Worm (Caenorhabditis elegans) whole organism, L4 larva: ENCODE measurements around the gene F28A12.10.

Source experiments
- F10B5.3 ChIP-seq: sonication (generic microtip); optimal IDR thresholded peaks from 2 replicates; lab custom pipeline; 2016; ENCODE audit warnings: mild to moderate bottlenecking, missing genetic modification characterization, missing compliant biosample characterization
- T20F7.1 ChIP-seq: fragments of 200-800 bp; sonication (Bioruptor generic); optimal IDR thresholded peaks from 2 replicates; lab custom pipeline; 2018; ENCODE audit warnings: mild to moderate bottlenecking, missing genetic modification characterization, missing compliant biosample characterization
- T26A8.4 ChIP-seq: fragments of 200-800 bp; sonication (Bioruptor generic); IDR thresholded peaks from 2 replicates; pipeline ENCODE4 v1.3.6; 2022; ENCODE audit warnings: missing genetic modification characterization, missing compliant biosample characterization
- Y105C5A.15 ChIP-seq: fragments of 200-800 bp; sonication (Bioruptor generic); IDR thresholded peaks from 2 replicates; pipeline ENCODE4 v1.3.6; 2022; ENCODE audit warnings: missing genetic modification characterization, missing compliant biosample characterization
- ZK546.5 ChIP-seq, 2 experiments: sonication (generic microtip); optimal IDR thresholded peaks; 2 replicates each; lab custom pipeline; 2017; ENCODE audit warnings: missing biosample characterization in 2 of 2, missing genetic modification characterization in 2 of 2
- aha-1 ChIP-seq: fragments of 150-350 bp; peaks from one replicate; lab custom pipeline; 2014; ENCODE audit warnings: missing biosample characterization, missing genetic modification characterization
- aly-2 ChIP-seq: sonication (generic microtip); optimal IDR thresholded peaks from 2 replicates; lab custom pipeline; 2018; ENCODE audit warnings: missing biosample characterization, missing genetic modification characterization
- ama-1 ChIP-seq: fragments of 150-350 bp; optimal IDR thresholded peaks from 2 replicates; lab custom pipeline; 2014; ENCODE audit warnings: inconsistent platforms, mixed read lengths
- ceh-20 ChIP-seq: fragments of 200-800 bp; sonication (Bioruptor generic); IDR thresholded peaks from 2 replicates; pipeline ENCODE4 v1.3.6; 2022; ENCODE audit warnings: missing genetic modification reagents, missing genetic modification characterization, missing compliant biosample characterization
- ceh-28 ChIP-seq: fragments of 150-350 bp; optimal IDR thresholded peaks from 2 replicates; lab custom pipeline; 2014; ENCODE audit warnings: missing biosample characterization, missing genetic modification reagents, missing genetic modification characterization
- ceh-62 ChIP-seq: sonication (generic microtip); optimal IDR thresholded peaks from 2 replicates; lab custom pipeline; 2017; ENCODE audit warnings: missing biosample characterization, missing genetic modification characterization
- cey-2 ChIP-seq: sonication (generic microtip); optimal IDR thresholded peaks from 3 replicates; lab custom pipeline; 2017; ENCODE audit warnings: missing genetic modification characterization, mild to moderate bottlenecking, missing compliant biosample characterization, antibody characterized with exemption, borderline replicate concordance; ENCODE audit not compliant: insufficient read depth
- daf-12 ChIP-seq: fragments of 150-350 bp; optimal IDR thresholded peaks from 2 replicates; lab custom pipeline; 2014; ENCODE audit warnings: missing biosample characterization, missing genetic modification reagents, missing genetic modification characterization
- daf-19 ChIP-seq: fragments of 200-800 bp; sonication (Bioruptor generic); conservative IDR thresholded peaks from 2 replicates; pipeline ENCODE4 v1.3.6; 2022; ENCODE audit warnings: missing genetic modification characterization, missing compliant biosample characterization
- dpl-1 ChIP-seq: fragments of 150-350 bp; optimal IDR thresholded peaks from 2 replicates; lab custom pipeline; 2014; ENCODE audit warnings: missing biosample characterization, missing genetic modification reagents, missing genetic modification characterization
- duxl-1 ChIP-seq: sonication (generic microtip); optimal IDR thresholded peaks from 2 replicates; lab custom pipeline; 2016; ENCODE audit warnings: mild to moderate bottlenecking, missing genetic modification characterization, moderate library complexity, missing compliant biosample characterization; ENCODE audit not compliant: poor library complexity
- hlh-30 ChIP-seq: sonication (generic microtip); optimal IDR thresholded peaks from 2 replicates; lab custom pipeline; 2017; ENCODE audit warnings: antibody characterized with exemption, mild to moderate bottlenecking, missing genetic modification characterization, missing compliant biosample characterization; ENCODE audit not compliant: insufficient read depth
- jun-1 ChIP-seq: fragments of 150-350 bp; optimal IDR thresholded peaks from 2 replicates; lab custom pipeline; 2014; ENCODE audit warnings: missing biosample characterization, missing genetic modification reagents, missing genetic modification characterization
- lim-7 ChIP-seq: fragments of 200-800 bp; sonication (Bioruptor generic); IDR thresholded peaks from 2 replicates; pipeline ENCODE4 v1.3.6; 2022; ENCODE audit warnings: missing genetic modification characterization, missing compliant biosample characterization
- lin-15B ChIP-seq: fragments of 150-350 bp; sonication (generic microtip); optimal IDR thresholded peaks from 3 replicates; lab custom pipeline; 2014; ENCODE audit warnings: missing biosample characterization, missing genetic modification characterization
- lir-3 ChIP-seq: sonication (generic microtip); optimal IDR thresholded peaks from 2 replicates; lab custom pipeline; 2016; ENCODE audit warnings: mild to moderate bottlenecking, missing genetic modification characterization, missing compliant biosample characterization
- lsy-2 ChIP-seq, 2 experiments: fragments of 150-350 bp in 1 of 2; sonication (generic microtip) in 1 of 2; optimal IDR thresholded peaks; 2 replicates each; lab custom pipeline; 2014 to 2017; ENCODE audit warnings: missing biosample characterization in 2 of 2, missing genetic modification characterization in 2 of 2
- madf-5 ChIP-seq, 2 experiments: fragments of 200-800 bp; sonication (Bioruptor generic); IDR thresholded peaks; 2 replicates each; pipeline ENCODE4 v1.3.6; 2022; ENCODE audit warnings: missing compliant biosample characterization in 2 of 2, missing genetic modification characterization in 2 of 2
- madf-9 ChIP-seq: fragments of 200-800 bp; sonication (Bioruptor generic); conservative IDR thresholded peaks from 2 replicates; pipeline ENCODE4 v1.3.6; 2022; ENCODE audit warnings: missing genetic modification reagents, missing genetic modification characterization, missing compliant biosample characterization
- mxl-3 ChIP-seq: fragments of 200-800 bp; sonication (Bioruptor generic); optimal IDR thresholded peaks from 2 replicates; lab custom pipeline; 2018; ENCODE audit warnings: mild to moderate bottlenecking, missing genetic modification characterization, missing compliant biosample characterization
- nhr-102 ChIP-seq: sonication (generic microtip); optimal IDR thresholded peaks from 2 replicates; lab custom pipeline; 2016; ENCODE audit warnings: mild to moderate bottlenecking, missing genetic modification characterization, moderate library complexity, missing compliant biosample characterization
- nhr-111 ChIP-seq: fragments of 200-800 bp; sonication (Bioruptor generic); optimal IDR thresholded peaks from 2 replicates; lab custom pipeline; 2018; ENCODE audit warnings: mild to moderate bottlenecking, missing genetic modification characterization, missing compliant biosample characterization
- nhr-237 ChIP-seq: sonication (generic microtip); optimal IDR thresholded peaks from 2 replicates; lab custom pipeline; 2017; ENCODE audit warnings: missing biosample characterization, missing genetic modification characterization
- nhr-48 ChIP-seq: sonication (generic microtip); optimal IDR thresholded peaks from 2 replicates; lab custom pipeline; 2016; ENCODE audit warnings: mild to moderate bottlenecking, missing genetic modification characterization, missing compliant biosample characterization
- nhr-6 ChIP-seq: fragments of 150-350 bp; optimal IDR thresholded peaks from 2 replicates; lab custom pipeline; 2014; ENCODE audit warnings: missing biosample characterization, missing genetic modification characterization
- nhr-77 ChIP-seq: fragments of 150-350 bp; optimal IDR thresholded peaks from 2 replicates; lab custom pipeline; 2014; ENCODE audit warnings: missing biosample characterization, missing genetic modification characterization
- pqm-1 ChIP-seq: sonication (generic microtip); optimal IDR thresholded peaks from 2 replicates; lab custom pipeline; 2017; ENCODE audit warnings: missing biosample characterization, missing genetic modification characterization
- set-16 ChIP-seq: fragments of 200-800 bp; sonication (Bioruptor generic); IDR thresholded peaks from 2 replicates; pipeline ENCODE4 v1.3.6; 2022; ENCODE audit warnings: missing genetic modification reagents, missing genetic modification characterization, missing compliant biosample characterization
- skn-1 ChIP-seq: fragments of 150-350 bp; optimal IDR thresholded peaks from 2 replicates; lab custom pipeline; 2014; ENCODE audit warnings: missing biosample characterization, missing genetic modification characterization
- snpc-1.2 ChIP-seq: fragments of 200-800 bp; sonication (Bioruptor generic); IDR thresholded peaks from 2 replicates; pipeline ENCODE4 v1.3.6; 2022; ENCODE audit warnings: missing genetic modification reagents, missing genetic modification characterization, missing compliant biosample characterization
- tra-1 ChIP-seq: fragments of 200-800 bp; sonication (Bioruptor generic); IDR thresholded peaks from 2 replicates; pipeline ENCODE4 v1.3.6; 2022; ENCODE audit warnings: missing genetic modification reagents, missing genetic modification characterization, missing compliant biosample characterization
- unc-62 ChIP-seq, 3 experiments: fragments of 150-350 bp in 1 of 3; sonication (generic microtip); optimal IDR thresholded peaks in 2 of 3; peaks in 1 of 3; 1 replicate in 1 of 3; 2 replicates in 2 of 3; lab custom pipeline; 2014 to 2017; ENCODE audit warnings: missing biosample characterization in 3 of 3, missing genetic modification characterization in 3 of 3, missing genetic modification reagents in 3 of 3, missing genotype in 1 of 3
- zfp-3 ChIP-seq: fragments of 200-800 bp; sonication (Bioruptor generic); conservative IDR thresholded peaks from 2 replicates; pipeline ENCODE4 v1.3.6; 2022; ENCODE audit warnings: missing genetic modification reagents, missing genetic modification characterization, missing compliant biosample characterization
- zip-11 ChIP-seq: fragments of 200-800 bp; sonication (Bioruptor generic); IDR thresholded peaks from 2 replicates; pipeline ENCODE4 v1.3.6; 2022; ENCODE audit warnings: missing genetic modification characterization, missing compliant biosample characterization

The F28A12.10 gene

DNA sequence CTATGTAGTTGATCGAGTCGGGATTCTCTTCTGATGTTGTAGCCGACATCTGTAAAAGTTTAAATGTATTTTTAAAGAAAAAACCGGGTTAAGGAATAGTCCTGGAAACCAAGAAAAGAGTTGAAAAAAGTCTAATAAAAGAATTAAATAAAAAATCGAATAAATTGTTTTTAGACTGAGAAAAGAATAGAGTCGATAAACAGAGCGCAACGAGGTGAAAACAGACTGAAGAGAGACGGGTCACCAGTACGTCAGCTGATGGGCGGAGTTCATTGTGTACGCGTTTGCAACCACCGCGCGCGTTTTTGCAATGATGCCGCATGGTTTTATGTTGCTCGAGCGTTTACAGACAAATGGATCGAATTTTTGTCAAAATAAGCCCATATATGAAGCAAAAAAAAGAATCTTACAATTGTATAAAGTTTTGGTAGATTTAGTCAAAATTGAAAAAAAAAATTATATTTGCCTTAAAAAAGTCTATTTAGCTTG lies 6.2 kb downstream of the F28A12.10 start, which contains the start of gene atg-18 (continued):
- peak; percentile 70 for TF ChIP-seq mxl-3 (GFP tag; lab: Kevin White, UChicago)
- no peak for TF ChIP-seq Y105C5A.15 (GFP tag; lab: Robert Waterston, UW)

ce11 chrV:8629029-8629428 lies 8.5 kb downstream of the F28A12.10 start, which contains the start of gene F41E6.12:
TSS of gene F41E6.12 (minus strand) at chrV:8629129.
- no peak for TF ChIP-seq tra-1 (GFP tag; lab: Robert Waterston, UW)
- no peak for TF ChIP-seq nhr-102 (tag; lab: Kevin White, UChicago)
- peak; percentile 36 for TF ChIP-seq ama-1 (lab: Kevin White, UChicago)
- TF ChIP-seq duxl-1 (tag; lab: Kevin White, UChicago) = peak; percentile 15
- TF ChIP-seq aha-1 (tag; lab: Kevin White, UChicago) = peak; percentile 88
- peak in 1 of 2 experiments; percentile 12 for TF ChIP-seq lsy-2 (tag; optimal IDR thresholded peaks at IDR 0.05; lab: Kevin White, UChicago)

DNA sequence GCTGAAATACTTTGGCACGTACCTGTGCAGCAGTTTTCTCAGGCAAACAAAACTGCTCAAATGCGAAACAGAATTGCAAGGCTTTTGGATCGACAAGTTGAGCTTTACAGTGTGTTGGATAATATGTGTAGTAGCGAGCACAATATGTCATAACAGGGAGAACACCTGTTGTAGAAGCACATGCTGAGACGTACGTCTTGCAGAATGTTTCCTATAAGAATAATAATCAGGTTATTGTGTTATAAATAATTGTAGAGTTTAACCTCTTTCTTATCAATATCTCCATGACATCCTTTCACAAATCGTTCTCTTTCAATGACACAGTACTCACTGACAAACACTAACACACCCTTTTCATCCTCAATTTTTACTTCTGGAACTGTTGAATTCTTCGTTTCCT lies 10.0 kb downstream of the F28A12.10 start:
- TF ChIP-seq madf-9 (GFP tag; lab: Robert Waterston, UW) = no peak
- TF ChIP-seq zip-11 (GFP tag; lab: Robert Waterston, UW) = no peak
- TF ChIP-seq pqm-1 (tag; lab: Kevin White, UChicago) = no peak
- TF ChIP-seq unc-62 (GFP tag; optimal IDR thresholded peaks at IDR 0.05 in 1 of 2; lab: Kevin White, UChicago) = peak in 1 of 2 experiments; percentile 93
- TF ChIP-seq unc-62 (tag; optimal IDR thresholded peaks at IDR 0.05; lab: Kevin White, UChicago) = no peak
- TF ChIP-seq F10B5.3 (tag; lab: Kevin White, UChicago) = no peak
- TF ChIP-seq, all 104 proteins: peak for 1

DNA sequence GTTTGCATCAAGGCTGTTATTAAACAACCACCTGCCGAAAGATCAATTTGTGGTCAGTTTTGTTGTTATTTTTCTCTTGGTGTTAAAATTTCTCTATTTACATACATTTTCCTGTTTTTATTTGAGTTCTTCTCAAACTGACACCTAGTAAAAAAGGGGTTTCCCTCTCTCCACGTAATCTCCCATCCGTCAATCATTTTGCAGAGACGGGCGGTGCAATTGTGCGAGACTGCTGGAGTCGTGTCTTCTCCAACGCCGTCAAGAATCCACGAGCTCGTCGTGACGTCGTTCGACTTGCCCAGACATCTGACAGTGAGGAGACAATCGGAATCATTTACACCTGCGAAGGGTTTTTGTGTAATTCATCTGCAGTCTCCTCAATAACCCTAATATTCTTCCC lies 11.2 kb downstream of the F28A12.10 start:
- TF ChIP-seq set-16 (GFP tag; lab: Robert Waterston, UW) (no peak), lir-3 (no peak), ceh-20 (GFP tag; lab: Robert Waterston, UW) (peak; percentile 61; the same call in 1 of the 2 replicates), unc-62 (GFP tag; optimal IDR thresholded peaks at IDR 0.05 in 1 of 2; lab: Kevin White, UChicago) (peak in 1 of 2 experiments; percentile 50), unc-62 (tag; optimal IDR thresholded peaks at IDR 0.05; lab: Kevin White, UChicago) (no peak)

DNA sequence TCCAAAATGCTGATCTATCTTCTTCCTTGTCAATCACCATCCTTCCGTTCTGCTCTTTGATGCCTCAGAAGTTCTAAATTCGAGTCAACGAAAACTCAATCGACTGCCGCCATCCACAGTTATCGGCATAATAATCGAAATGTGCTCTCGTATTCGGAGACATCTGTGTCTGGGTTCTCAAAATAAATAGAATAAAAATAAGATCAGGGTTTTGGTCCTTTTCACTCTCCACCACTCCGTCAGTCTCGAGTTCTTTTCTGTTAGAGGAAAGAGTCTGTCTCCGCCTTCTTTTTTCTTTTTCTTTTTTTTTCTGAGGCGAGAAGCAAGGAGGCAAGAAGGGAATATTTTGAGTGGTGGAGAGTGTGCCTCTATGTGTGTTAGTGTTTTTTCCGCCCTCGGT lies 13.8 kb downstream of the F28A12.10 start, which contains the start of gene F41E6.17:
TSS of gene F41E6.17 (plus strand) at position 348 of the 400 bp plus-strand sequence.
- TF ChIP-seq nhr-237 (no peak), hlh-30 (tag; lab: Kevin White, UChicago) (peak; percentile 15)
- TF ChIP-seq, all 104 proteins: peak for 1

DNA sequence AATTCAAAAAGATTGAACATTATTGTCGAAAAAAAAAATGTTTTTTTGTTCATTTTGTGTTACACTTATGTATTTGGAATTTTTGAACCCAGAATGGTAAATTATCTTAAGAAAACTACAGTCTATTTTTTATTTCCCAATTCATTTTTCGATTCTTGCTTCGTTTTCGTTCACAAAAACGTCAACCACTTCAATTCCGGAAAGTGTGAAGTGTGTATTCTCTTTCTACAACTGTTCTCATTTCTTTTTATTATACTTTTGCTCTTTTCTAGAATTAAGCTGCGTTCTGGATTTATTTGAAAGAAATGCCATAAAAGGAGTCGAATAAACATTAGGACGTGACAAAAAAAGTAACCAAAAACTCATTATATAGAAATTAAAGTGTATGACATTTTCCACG lies 15.3 kb downstream of the F28A12.10 start, which contains the start of gene F41E6.1:
TSS of gene F41E6.1 (plus strand) at position 301 of the 400 bp plus-strand sequence.
- TF ChIP-seq T20F7.1 (no peak), ceh-62 (tag; lab: Kevin White, UChicago) (no peak), nhr-111 (GFP tag; lab: Kevin White, UChicago) (no peak), aly-2 (no peak), daf-12 (tag; lab: Kevin White, UChicago) (no peak), lim-7 (GFP tag; lab: Robert Waterston, UW) (no peak), jun-1 (tag; lab: Kevin White, UChicago) (no peak), nhr-77 (tag; lab: Kevin White, UChicago) (no peak), zfp-3 (GFP tag; lab: Robert Waterston, UW) (no peak)
- TF ChIP-seq, all 104 proteins: peak for 0

- TF ChIP-seq ZK546.5 (tag; optimal IDR thresholded peaks at IDR 0.05; lab: Kevin White, UChicago) (no peak), skn-1 (tag; lab: Kevin White, UChicago) (no peak), T26A8.4 (GFP tag; lab: Robert Waterston, UW) (no peak), cey-2 (tag; lab: Kevin White, UChicago) (no peak), nhr-48 (tag; lab: Kevin White, UChicago) (no peak), lin-15B (tag; lab: Kevin White, UChicago) (no peak), lim-7 (GFP tag; lab: Robert Waterston, UW) (no peak), dpl-1 (GFP tag; lab: Kevin White, UChicago) (no peak), mxl-3 (GFP tag; lab: Kevin White, UChicago) (no peak), daf-19 (GFP tag; lab: Robert Waterston, UW) (no peak), snpc-1.2 (GFP tag; lab: Robert Waterston, UW) (no peak), nhr-6 (no peak), aha-1 (tag; lab: Kevin White, UChicago) (no peak), ceh-28 (no peak), madf-5 (GFP tag; IDR thresholded peaks at IDR 0.05; lab: Robert Waterston, UW) (no peak)
These were observed 16.4 kb downstream of the F28A12.10 start, which contains the start of gene idpc-2 for ce11 chrV:8621213-8621612. TSS of gene idpc-2 (minus strand) at chrV:8621313.
